Worm (Caenorhabditis elegans) whole organism, midembryonic: Measurements from ENCODE around the gene F09E10.7.

ENCODE experiments used
- T22C8.4 ChIP-seq: fragments of 200-800 bp; sonication (Bioruptor generic); IDR thresholded peaks from 2 replicates; pipeline ENCODE4 v1.3.6; 2022; ENCODE audit warnings: missing genetic modification characterization, missing compliant biosample characterization
- cog-1 ChIP-seq: sonication (generic microtip); optimal IDR thresholded peaks from 2 replicates; lab custom pipeline; 2016; ENCODE audit warnings: missing genetic modification characterization, missing compliant biosample characterization
- flt-1 ChIP-seq: fragments of 200-800 bp; sonication (Bioruptor generic); IDR thresholded peaks from 2 replicates; pipeline ENCODE4 v1.3.6; 2022; ENCODE audit warnings: missing genetic modification characterization, missing compliant biosample characterization
- klf-2 ChIP-seq: fragments of 200-800 bp; sonication (Bioruptor generic); conservative IDR thresholded peaks from 2 replicates; pipeline ENCODE4 v1.3.6; 2022; ENCODE audit warnings: missing genetic modification reagents, missing genetic modification characterization, missing compliant biosample characterization
- med-1 ChIP-seq: sonication (generic microtip); optimal IDR thresholded peaks from 2 replicates; lab custom pipeline; 2017; ENCODE audit warnings: missing genetic modification characterization, mild to moderate bottlenecking, missing compliant biosample characterization, antibody characterized with exemption, missing genetic modification reagents; ENCODE audit not compliant: insufficient read depth
- ref-1 ChIP-seq: fragments of 200-800 bp; sonication (Bioruptor generic); conservative IDR thresholded peaks from 2 replicates; pipeline ENCODE4 v1.3.6; 2022; ENCODE audit warnings: missing genetic modification reagents, missing genetic modification characterization, missing compliant biosample characterization
- tab-1 ChIP-seq: fragments of 200-800 bp; sonication (Bioruptor generic); IDR thresholded peaks from 2 replicates; pipeline ENCODE4 v1.3.6; 2022; ENCODE audit warnings: missing genetic modification characterization, missing compliant biosample characterization
- ztf-23 ChIP-seq: fragments of 200-800 bp; sonication (Bioruptor generic); IDR thresholded peaks from 2 replicates; pipeline ENCODE4 v1.3.6; 2022; ENCODE audit warnings: missing genetic modification reagents, missing genetic modification characterization, missing compliant biosample characterization
- ztf-29 ChIP-seq: fragments of 200-800 bp; sonication (Bioruptor generic); IDR thresholded peaks from 2 replicates; pipeline ENCODE4 v1.3.6; 2022; ENCODE audit warnings: missing genetic modification reagents, missing genetic modification characterization, missing compliant biosample characterization

The F09E10.7 gene

ce11 chrX:1504529-1505080, 3.0 kb upstream of the F09E10.7 start:
- no peak for TF ChIP-seq cog-1
- no peak for TF ChIP-seq ztf-23 (GFP tag; lab: Robert Waterston, UW)
- no peak for TF ChIP-seq klf-2 (GFP tag; lab: Robert Waterston, UW)
- no peak for TF ChIP-seq ref-1
- no peak for TF ChIP-seq tab-1 (GFP tag; lab: Robert Waterston, UW)
- TF ChIP-seq T22C8.4 = no peak
- no peak for TF ChIP-seq flt-1 (GFP tag; lab: Robert Waterston, UW)
- no peak for TF ChIP-seq ztf-29 (GFP tag; lab: Robert Waterston, UW)

ce11 chrX:1503698-1504501, 2.2 kb upstream of the F09E10.7 start:
- no peak for TF ChIP-seq cog-1
- no peak for TF ChIP-seq ztf-23 (GFP tag; lab: Robert Waterston, UW)
- TF ChIP-seq klf-2 (GFP tag; lab: Robert Waterston, UW) = no peak
- TF ChIP-seq ztf-29 (GFP tag; lab: Robert Waterston, UW) = no peak
- no peak for TF ChIP-seq T22C8.4
- TF ChIP-seq tab-1 (GFP tag; lab: Robert Waterston, UW) = no peak
- TF ChIP-seq ref-1 = no peak
- TF ChIP-seq flt-1 (GFP tag; lab: Robert Waterston, UW) = no peak
- TF ChIP-seq med-1 = no peak

- no peak for TF ChIP-seq med-1
- TF ChIP-seq flt-1 (GFP tag; lab: Robert Waterston, UW) = no peak
- no peak for TF ChIP-seq ztf-29 (GFP tag; lab: Robert Waterston, UW)
- TF ChIP-seq cog-1 = no peak
Observed at ce11 chrX:1502914-1503313, 1.3 kb upstream of the F09E10.7 start.

- TF ChIP-seq flt-1 (GFP tag; lab: Robert Waterston, UW) (no peak), T22C8.4 (no peak)
Observed at ce11 chrX:1502490-1502889, 838 bp upstream of the F09E10.7 start, which contains the start of gene F09E10.1. Gene F09E10.1 (plus strand): TSS chrX:1502790.

- TF ChIP-seq ztf-29 (GFP tag; lab: Robert Waterston, UW) (no peak), med-1 (no peak), flt-1 (GFP tag; lab: Robert Waterston, UW) (no peak)
Observed at ce11 chrX:1499499-1499898, 2.2 kb downstream of the F09E10.7 start.

ce11 chrX:1497581-1497980, 4.1 kb downstream of the F09E10.7 start, which contains the start of gene F09E10.6:
Gene F09E10.6 (minus strand): TSS chrX:1497681.
- no peak for TF ChIP-seq tab-1 (GFP tag; lab: Robert Waterston, UW)
- no peak for TF ChIP-seq med-1
- no peak for TF ChIP-seq ztf-23 (GFP tag; lab: Robert Waterston, UW)
- TF ChIP-seq T22C8.4 = no peak
- no peak for TF ChIP-seq flt-1 (GFP tag; lab: Robert Waterston, UW)
- no peak for TF ChIP-seq cog-1
- no peak for TF ChIP-seq ref-1
- no peak for TF ChIP-seq klf-2 (GFP tag; lab: Robert Waterston, UW)
- TF ChIP-seq ztf-29 (GFP tag; lab: Robert Waterston, UW) = no peak

ce11 chrX:1495980-1496379, 5.7 kb downstream of the F09E10.7 start:
- TF ChIP-seq med-1 = no peak
- no peak for TF ChIP-seq klf-2 (GFP tag; lab: Robert Waterston, UW)
- TF ChIP-seq ztf-23 (GFP tag; lab: Robert Waterston, UW) = no peak
- TF ChIP-seq T22C8.4 = no peak
- no peak for TF ChIP-seq tab-1 (GFP tag; lab: Robert Waterston, UW)
- no peak for TF ChIP-seq ref-1
- no peak; the same call in 1 of the 2 replicates for TF ChIP-seq ztf-29 (GFP tag; lab: Robert Waterston, UW)
- TF ChIP-seq flt-1 (GFP tag; lab: Robert Waterston, UW) = no peak
- TF ChIP-seq cog-1 = no peak

ce11 chrX:1494256-1494655, 7.4 kb downstream of the F09E10.7 start, which contains the start of gene F09E10.5:
Gene F09E10.5 (minus strand): TSS chrX:1494356.
- TF ChIP-seq tab-1 (GFP tag; lab: Robert Waterston, UW) (no peak), ref-1 (no peak), cog-1 (no peak), ztf-29 (GFP tag; lab: Robert Waterston, UW) (no peak), klf-2 (GFP tag; lab: Robert Waterston, UW) (no peak), med-1 (no peak), T22C8.4 (no peak), flt-1 (GFP tag; lab: Robert Waterston, UW) (no peak), ztf-23 (GFP tag; lab: Robert Waterston, UW) (no peak)

ce11 chrX:1492174-1492573, 9.5 kb downstream of the F09E10.7 start:
- TF ChIP-seq flt-1 (GFP tag; lab: Robert Waterston, UW) (no peak), ref-1 (no peak), T22C8.4 (no peak), ztf-23 (GFP tag; lab: Robert Waterston, UW) (no peak), med-1 (no peak), tab-1 (GFP tag; lab: Robert Waterston, UW) (no peak), klf-2 (GFP tag; lab: Robert Waterston, UW) (no peak), ztf-29 (GFP tag; lab: Robert Waterston, UW) (no peak), cog-1 (no peak)

ce11 chrX:1491036-1491435, 10.6 kb downstream of the F09E10.7 start:
- TF ChIP-seq ztf-29 (GFP tag; lab: Robert Waterston, UW) = no peak
- no peak for TF ChIP-seq klf-2 (GFP tag; lab: Robert Waterston, UW)
- no peak for TF ChIP-seq ztf-23 (GFP tag; lab: Robert Waterston, UW)
- TF ChIP-seq T22C8.4 = no peak
- no peak for TF ChIP-seq med-1
- no peak for TF ChIP-seq cog-1
- TF ChIP-seq flt-1 (GFP tag; lab: Robert Waterston, UW) = no peak
- no peak for TF ChIP-seq tab-1 (GFP tag; lab: Robert Waterston, UW)
